Worm (Caenorhabditis elegans): ENCODE data around the gene gba-1.

- no peak for TF ChIP-seq lin-15B (tag; optimal IDR thresholded peaks at IDR 0.05)
- TF ChIP-seq ama-1 (optimal IDR thresholded peaks at IDR 0.05) = no peak
- TF ChIP-seq unc-62 (GFP tag; optimal IDR thresholded peaks at IDR 0.05) = no peak
- no peak for TF ChIP-seq jun-1 (tag; optimal IDR thresholded peaks at IDR 0.05)
- TF ChIP-seq snpc-4 (tag; optimal IDR thresholded peaks at IDR 0.05) = no peak
- no peak for TF ChIP-seq tbx-2 (tag; optimal IDR thresholded peaks at IDR 0.05)
- TF ChIP-seq zag-1 (tag; optimal IDR thresholded peaks at IDR 0.05) = no peak
- TF ChIP-seq ces-1 (GFP tag; optimal IDR thresholded peaks at IDR 0.05) = no peak
- no peak for TF ChIP-seq efl-1 (optimal IDR thresholded peaks at IDR 0.05)
- TF ChIP-seq efl-1 (GFP tag; optimal IDR thresholded peaks at IDR 0.05 in 1 of 2) = peak in 1 of 2 experiments; percentile 82
- no peak for TF ChIP-seq nhr-71 (tag; optimal IDR thresholded peaks at IDR 0.05)
- no peak for TF ChIP-seq aha-1 (tag; optimal IDR thresholded peaks at IDR 0.05)
- no peak for TF ChIP-seq nhr-90 (tag; optimal IDR thresholded peaks at IDR 0.05; ENCODE audit: poor library complexity)
Observed at ce11 chrII:2190522-2190921, 14.0 kb downstream of the gba-1 start.

Data from whole organism, L1 larva.